Fruit fly (Drosophila melanogaster) whole organism, embryonic: Measurements from ENCODE around the gene Unr.

Experiments used
- Atf3 ChIP-seq: fragments of 200-800 bp; sonication (Bioruptor generic); optimal IDR thresholded peaks from 3 replicates; lab custom pipeline; 2016; ENCODE audit warnings: missing biosample characterization, missing genetic modification characterization
- Bteb2 ChIP-seq: fragments of 200-800 bp; sonication (Bioruptor generic); optimal IDR thresholded peaks from 2 replicates; lab custom pipeline; 2016; ENCODE audit warnings: missing biosample characterization, missing genetic modification characterization
- CG10543 ChIP-seq: fragments of 200-800 bp; sonication (Bioruptor generic); optimal IDR thresholded peaks from 3 replicates; lab custom pipeline; 2017; ENCODE audit warnings: missing biosample characterization, mild to moderate bottlenecking, missing genetic modification characterization, moderate library complexity
- CG11093 ChIP-seq: fragments of 200-800 bp; sonication (Bioruptor generic); IDR thresholded peaks from 3 replicates; pipeline ENCODE4 v1.3.6; 2022; ENCODE audit warnings: missing biosample characterization, missing genetic modification characterization
- CG12104 ChIP-seq: fragments of 200-800 bp; sonication (Bioruptor generic); optimal IDR thresholded peaks from 3 replicates; lab custom pipeline; 2016; ENCODE audit warnings: missing biosample characterization, missing genetic modification characterization
- CG12299 ChIP-seq: fragments of 200-800 bp; sonication (Bioruptor generic); optimal IDR thresholded peaks from 2 replicates; lab custom pipeline; 2018; ENCODE audit warnings: missing biosample characterization, mild to moderate bottlenecking, missing genetic modification characterization
- CG1602 ChIP-seq: fragments of 200-800 bp; sonication (Bioruptor generic); optimal IDR thresholded peaks from 3 replicates; lab custom pipeline; 2016; ENCODE audit warnings: missing biosample characterization, missing genetic modification characterization
- CG1603 ChIP-seq: fragments of 200-800 bp; sonication (Bioruptor generic); optimal IDR thresholded peaks from 2 replicates; lab custom pipeline; 2019; ENCODE audit warnings: missing biosample characterization, mild to moderate bottlenecking, missing genetic modification characterization, moderate library complexity
- CG16813 ChIP-seq: fragments of 200-800 bp; sonication (Bioruptor generic); IDR thresholded peaks from 3 replicates; pipeline ENCODE4 v1.3.6; 2022; ENCODE audit warnings: missing biosample characterization, missing genetic modification characterization; ENCODE audit not compliant: partially characterized antibody
- CG16863 ChIP-seq: fragments of 200-800 bp; sonication (Bioruptor generic); optimal IDR thresholded peaks from 3 replicates; lab custom pipeline; 2016; ENCODE audit warnings: missing biosample characterization, missing genetic modification characterization
- CG17612 ChIP-seq: fragments of 200-800 bp; sonication (Bioruptor generic); IDR thresholded peaks from 2 replicates; pipeline ENCODE4 v1.3.6; 2022; ENCODE audit warnings: missing biosample characterization, missing genetic modification characterization
- CG17829 ChIP-seq: fragments of 200-800 bp; optimal IDR thresholded peaks from 2 replicates; lab custom pipeline; 2019; ENCODE audit warnings: missing biosample characterization, mild to moderate bottlenecking, missing genetic modification characterization, moderate library complexity
- CG32532 ChIP-seq: fragments of 200-800 bp; sonication (Bioruptor generic); IDR thresholded peaks from 2 replicates; pipeline ENCODE4 v1.3.6; 2022; ENCODE audit warnings: missing biosample characterization, missing genetic modification characterization
- CG3407 ChIP-seq: fragments of 200-800 bp; sonication (Bioruptor generic); optimal IDR thresholded peaks from 2 replicates; lab custom pipeline; 2018; ENCODE audit warnings: missing biosample characterization, mild to moderate bottlenecking, missing genetic modification characterization
- CG42726 ChIP-seq: fragments of 200-800 bp; sonication (Bioruptor generic); IDR thresholded peaks from 2 replicates; pipeline ENCODE4 v1.3.6; 2022; ENCODE audit warnings: missing biosample characterization, missing genetic modification characterization; ENCODE audit not compliant: partially characterized antibody
- CG6813 ChIP-seq: fragments of 200-800 bp; sonication (Bioruptor generic); optimal IDR thresholded peaks from 2 replicates; lab custom pipeline; 2017; ENCODE audit warnings: missing biosample characterization, missing genetic modification characterization, mild to moderate bottlenecking, moderate library complexity, missing genetic modification reagents
- CG7357 ChIP-seq: fragments of 200-800 bp; sonication (Bioruptor generic); IDR thresholded peaks from 3 replicates; pipeline ENCODE4 v1.3.6; 2022; ENCODE audit warnings: missing biosample characterization, missing genetic modification characterization
- CG8281 ChIP-seq: fragments of 200-800 bp; sonication (Bioruptor generic); optimal IDR thresholded peaks from 2 replicates; lab custom pipeline; 2018; ENCODE audit warnings: missing biosample characterization, mild to moderate bottlenecking, missing genetic modification characterization, moderate library complexity
- CG8944 ChIP-seq: fragments of 200-800 bp; sonication (Bioruptor generic); optimal IDR thresholded peaks from 3 replicates; lab custom pipeline; 2016; ENCODE audit warnings: missing biosample characterization, missing genetic modification characterization
- CrebB ChIP-seq: fragments of 200-800 bp; sonication (Bioruptor generic); optimal IDR thresholded peaks from 3 replicates; lab custom pipeline; 2018; ENCODE audit warnings: missing biosample characterization, mild to moderate bottlenecking, missing genetic modification characterization
- Dad ChIP-seq: fragments of 200-800 bp; sonication (Bioruptor generic); optimal IDR thresholded peaks from 3 replicates; lab custom pipeline; 2016; ENCODE audit warnings: missing biosample characterization, missing genetic modification characterization
- Dp ChIP-seq: fragments of 200-800 bp; sonication (Bioruptor generic); optimal IDR thresholded peaks from 2 replicates; lab custom pipeline; 2018; ENCODE audit warnings: missing biosample characterization, mild to moderate bottlenecking, missing genetic modification characterization, moderate library complexity
- Ets65A ChIP-seq: fragments of 200-800 bp; sonication (Bioruptor generic); peaks from one replicate; lab custom pipeline; 2016; ENCODE audit warnings: missing biosample characterization, missing genetic modification characterization
- HLH4C ChIP-seq: fragments of 200-800 bp; sonication (Bioruptor generic); IDR thresholded peaks from 3 replicates; pipeline ENCODE4 v1.3.6; 2022; ENCODE audit warnings: missing biosample characterization, missing genetic modification characterization; ENCODE audit not compliant: partially characterized antibody
- Kr ChIP-seq: fragments of 200-800 bp; sonication (Bioruptor generic); optimal IDR thresholded peaks from 2 replicates; lab custom pipeline; 2017; ENCODE audit warnings: missing biosample characterization, mild to moderate bottlenecking, missing genetic modification characterization
- Lhr ChIP-seq: fragments of 200-800 bp; sonication (Bioruptor generic); optimal IDR thresholded peaks from 3 replicates; lab custom pipeline; 2017; ENCODE audit warnings: mild to moderate bottlenecking, missing biosample characterization, missing genetic modification reagents, missing genetic modification characterization
- Lpt ChIP-seq: fragments of >200 bp; optimal IDR thresholded peaks from 2 replicates; lab custom pipeline; 2018; ENCODE audit warnings: missing biosample characterization, missing genetic modification characterization
- MTF-1 ChIP-seq: fragments of 200-800 bp; sonication (Bioruptor generic); optimal IDR thresholded peaks from 2 replicates; lab custom pipeline; 2018; ENCODE audit warnings: missing biosample characterization, mild to moderate bottlenecking, missing genetic modification characterization, borderline replicate concordance
- Opbp ChIP-seq: fragments of 200-800 bp; sonication (Bioruptor generic); IDR thresholded peaks from 3 replicates; pipeline ENCODE4 v1.3.6; 2022; ENCODE audit warnings: missing biosample characterization, missing genetic modification characterization; ENCODE audit not compliant: partially characterized antibody
- Side ChIP-seq: fragments of 200-800 bp; sonication (Bioruptor generic); optimal IDR thresholded peaks from 2 replicates; lab custom pipeline; 2016; ENCODE audit warnings: missing biosample characterization, missing genetic modification characterization
- Sox102F ChIP-seq: fragments of 200-800 bp; sonication (Bioruptor generic); optimal IDR thresholded peaks from 2 replicates; lab custom pipeline; 2018; ENCODE audit warnings: missing biosample characterization, mild to moderate bottlenecking, missing genetic modification characterization, moderate library complexity
- Stat92E ChIP-seq, 3 experiments: fragments of >200 bp in 2 of 3; fragments of 200-800 bp in 1 of 3; sonication (Bioruptor generic) in 1 of 3; optimal IDR thresholded peaks; 2 replicates each; lab custom pipeline; 2017 to 2019; ENCODE audit warnings: missing biosample characterization in 3 of 3, missing genetic modification characterization in 3 of 3, mild to moderate bottlenecking in 1 of 3, moderate library complexity in 1 of 3
- TFAM ChIP-seq: fragments of 200-800 bp; sonication (Bioruptor generic); optimal IDR thresholded peaks from 2 replicates; lab custom pipeline; 2017; ENCODE audit warnings: missing biosample characterization, missing genetic modification characterization, inconsistent platforms
- Xbp1 ChIP-seq: fragments of 200-800 bp; sonication (Bioruptor generic); optimal IDR thresholded peaks from 3 replicates; lab custom pipeline; 2016; ENCODE audit warnings: missing biosample characterization, mild to moderate bottlenecking, missing genetic modification characterization
- ara ChIP-seq: fragments of 200-800 bp; sonication (Bioruptor generic); IDR thresholded peaks from 2 replicates; pipeline ENCODE4 v1.3.6; 2022; ENCODE audit warnings: missing biosample characterization, missing genetic modification characterization
- ash1 ChIP-seq: fragments of 200-800 bp; sonication (Bioruptor generic); optimal IDR thresholded peaks from 2 replicates; lab custom pipeline; 2018; ENCODE audit warnings: missing biosample characterization, mild to moderate bottlenecking, missing genetic modification characterization
- ci ChIP-seq: fragments of 200-800 bp; sonication (Bioruptor generic); IDR thresholded peaks from 3 replicates; pipeline ENCODE4 v1.3.6; 2022; ENCODE audit warnings: missing biosample characterization, missing genetic modification characterization
- danr ChIP-seq: fragments of 200-800 bp; sonication (Bioruptor generic); IDR thresholded peaks from 2 replicates; pipeline ENCODE4 v1.3.6; 2022; ENCODE audit warnings: missing biosample characterization, missing genetic modification characterization
- ind ChIP-seq: fragments of 200-800 bp; sonication (Bioruptor generic); optimal IDR thresholded peaks from 3 replicates; lab custom pipeline; 2016; ENCODE audit warnings: missing biosample characterization, missing genetic modification characterization
- knrl ChIP-seq: fragments of 200-800 bp; sonication (Bioruptor generic); IDR thresholded peaks from 3 replicates; pipeline ENCODE4 v1.3.6; 2022; ENCODE audit warnings: missing biosample characterization, missing genetic modification characterization; ENCODE audit not compliant: partially characterized antibody
- nerfin-1 ChIP-seq: fragments of 200-800 bp; sonication (Bioruptor generic); optimal IDR thresholded peaks from 3 replicates; lab custom pipeline; 2019; ENCODE audit warnings: missing biosample characterization, mild to moderate bottlenecking, missing genetic modification characterization, moderate library complexity
- odd ChIP-seq: fragments of 200-800 bp; sonication (Bioruptor generic); optimal IDR thresholded peaks from 2 replicates; lab custom pipeline; 2017; ENCODE audit warnings: missing biosample characterization, mild to moderate bottlenecking, missing genetic modification characterization
- pros ChIP-seq: fragments of 200-800 bp; sonication (Bioruptor generic); optimal IDR thresholded peaks from 3 replicates; lab custom pipeline; 2019; ENCODE audit warnings: missing biosample characterization, mild to moderate bottlenecking, missing genetic modification characterization, moderate library complexity
- pum ChIP-seq: fragments of 200-800 bp; sonication (Bioruptor generic); optimal IDR thresholded peaks from 2 replicates; lab custom pipeline; 2016; ENCODE audit warnings: missing biosample characterization, missing genetic modification characterization
- ro ChIP-seq: fragments of 200-800 bp; sonication (Bioruptor generic); IDR thresholded peaks from 2 replicates; pipeline ENCODE4 v1.3.6; 2022; ENCODE audit warnings: missing biosample characterization, missing genetic modification characterization
- stwl ChIP-seq: fragments of 200-800 bp; sonication (Bioruptor generic); optimal IDR thresholded peaks from 3 replicates; lab custom pipeline; 2018; ENCODE audit warnings: missing biosample characterization, mild to moderate bottlenecking, missing genetic modification characterization, moderate library complexity
- trh ChIP-seq: fragments of 200-800 bp; sonication (Bioruptor generic); optimal IDR thresholded peaks from 2 replicates; lab custom pipeline; 2016; ENCODE audit warnings: missing biosample characterization, missing genetic modification characterization
- ttk ChIP-seq: fragments of 200-800 bp; sonication (Bioruptor generic); IDR thresholded peaks from 2 replicates; pipeline ENCODE4 v2.1.2; 2022; ENCODE audit warnings: missing biosample characterization, missing genetic modification characterization
- wdn ChIP-seq: fragments of 200-800 bp; sonication (Bioruptor generic); IDR thresholded peaks from 2 replicates; pipeline ENCODE4 v1.3.6; 2022; ENCODE audit warnings: missing biosample characterization, missing genetic modification characterization
- yki ChIP-seq: fragments of >200 bp; optimal IDR thresholded peaks from 3 replicates; lab custom pipeline; 2018
- zfh1 ChIP-seq: fragments of 200-800 bp; sonication (Bioruptor generic); IDR thresholded peaks from 3 replicates; pipeline ENCODE4 v1.3.6; 2022; ENCODE audit warnings: missing biosample characterization, missing genetic modification characterization

Gene Unr

dm6 chr3L:8394944-8395343, 47.2 kb downstream of the Unr start (continued):
- TF ChIP-seq CG17829 (tag; lab: Kevin White, UChicago): no peak
- TF ChIP-seq Bteb2 (GFP tag; lab: Kevin White, UChicago): no peak
- no peak for TF ChIP-seq Sox102F (GFP tag; lab: Kevin White, UChicago)
- no peak for TF ChIP-seq Kr (GFP tag; lab: Kevin White, UChicago)
- no peak for TF ChIP-seq yki (lab: Kevin White, UChicago)
- TF ChIP-seq pros: no peak
- TF ChIP-seq Stat92E (GFP tag; optimal IDR thresholded peaks at IDR 0.05; lab: Kevin White, UChicago): no peak
- TF ChIP-seq nerfin-1 (tag; lab: Kevin White, UChicago): no peak
- peak; percentile 2 for TF ChIP-seq Xbp1 (GFP tag; lab: Kevin White, UChicago)
- TF ChIP-seq Opbp (GFP tag; lab: Robert Waterston, UW): peak; percentile 72
- peak; percentile 29; the same call in 1 of the 3 replicates for TF ChIP-seq HLH4C (GFP tag; lab: Robert Waterston, UW)
- TF ChIP-seq Dp (GFP tag; lab: Kevin White, UChicago): peak; percentile 69
- no peak for TF ChIP-seq CG6813
- peak; percentile 66; the same call in 2 of the 3 replicates for TF ChIP-seq ci (GFP tag; lab: Robert Waterston, UW)
- TF ChIP-seq stwl (tag; lab: Kevin White, UChicago): peak; percentile 29
- no peak for TF ChIP-seq CG17612 (GFP tag; lab: Robert Waterston, UW)
- no peak for TF ChIP-seq trh (GFP tag; lab: Kevin White, UChicago)
- TF ChIP-seq wdn (GFP tag; lab: Robert Waterston, UW): no peak
- TF ChIP-seq CG12299 (tag; lab: Kevin White, UChicago): no peak
- TF ChIP-seq Ets65A (GFP tag; lab: Kevin White, UChicago): peak; percentile 72
- TF ChIP-seq ro (GFP tag; lab: Robert Waterston, UW): no peak
- peak; percentile 53; the same call in 1 of the 2 replicates for TF ChIP-seq CG42726 (GFP tag; lab: Robert Waterston, UW)
- no peak for TF ChIP-seq CG12104 (GFP tag; lab: Kevin White, UChicago)
- TF ChIP-seq CG32532 (GFP tag; lab: Robert Waterston, UW): no peak
- no peak for TF ChIP-seq CG16863
- TF ChIP-seq CrebB: no peak
- no peak for TF ChIP-seq Lpt (GFP tag; lab: Kevin White, UChicago)
- no peak for TF ChIP-seq MTF-1 (GFP tag; lab: Kevin White, UChicago)
- no peak for TF ChIP-seq Dad
- no peak for TF ChIP-seq danr
- no peak for TF ChIP-seq CG3407 (GFP tag; lab: Kevin White, UChicago)
- TF ChIP-seq CG1602: no peak
- no peak for TF ChIP-seq pum (GFP tag; lab: Kevin White, UChicago)
- no peak for TF ChIP-seq odd (GFP tag; lab: Kevin White, UChicago)
- no peak for TF ChIP-seq ind
- TF ChIP-seq Lhr: no peak
- no peak for TF ChIP-seq ara
- peak; percentile 63 for TF ChIP-seq knrl (GFP tag; lab: Robert Waterston, UW)
- TF ChIP-seq Side (GFP tag; lab: Kevin White, UChicago): no peak
- no peak for TF ChIP-seq CG8281 (tag; lab: Kevin White, UChicago)
- TF ChIP-seq Atf3 (GFP tag; lab: Kevin White, UChicago): no peak
- TF ChIP-seq CG1603 (tag; lab: Kevin White, UChicago): peak; percentile 25
- TF ChIP-seq ash1: no peak
- TF ChIP-seq zfh1: 0 out of 3 replicates have a peak, but pooled peaks have one; percentile 39
- no peak for TF ChIP-seq CG7357 (GFP tag; lab: Robert Waterston, UW)
- TF ChIP-seq CG11093 (GFP tag; lab: Robert Waterston, UW): no peak
- no peak for TF ChIP-seq CG8944
- 0 out of 3 replicates have a peak, but pooled peaks have one; percentile 25 for TF ChIP-seq CG16813
- TF ChIP-seq TFAM: no peak
- no peak for TF ChIP-seq CG10543 (GFP tag; lab: Kevin White, UChicago)
- TF ChIP-seq ttk (GFP tag; lab: Robert Waterston, UW): no peak
